Worm (Caenorhabditis elegans) whole organism, young adult: ENCODE data around the gene phat-4.
A peak's percentile ranks its signal among the peaks of the same experiment; 100 is the strongest.

ENCODE experiments used
- B0035.1 ChIP-seq: sonication (generic microtip); optimal IDR thresholded peaks from 2 replicates; lab custom pipeline; 2016; ENCODE audit warnings: missing genetic modification characterization, mild to moderate bottlenecking, missing compliant biosample characterization, missing genotype, missing genetic modification reagents
- B0261.1 ChIP-seq: sonication (generic microtip); optimal IDR thresholded peaks from 2 replicates; lab custom pipeline; 2016; ENCODE audit warnings: mild to moderate bottlenecking, missing genetic modification characterization, moderate library complexity, missing compliant biosample characterization
- B0336.3 ChIP-seq: fragments of 200-800 bp; sonication (Bioruptor generic); IDR thresholded peaks from 2 replicates; pipeline ENCODE4 v1.3.6; 2022; ENCODE audit warnings: missing genetic modification characterization, missing compliant biosample characterization
- F33H1.4 ChIP-seq: fragments of 200-800 bp; sonication (Bioruptor generic); IDR thresholded peaks from 2 replicates; pipeline ENCODE4 v1.3.6; 2022; ENCODE audit warnings: missing genetic modification reagents, missing genetic modification characterization, missing compliant biosample characterization
- F49E8.2 ChIP-seq: sonication (generic microtip); optimal IDR thresholded peaks from 3 replicates; lab custom pipeline; 2017; ENCODE audit warnings: missing genetic modification characterization, mild to moderate bottlenecking, missing compliant biosample characterization, antibody characterized with exemption, moderate library complexity; ENCODE audit not compliant: insufficient read depth
- F52B5.7 ChIP-seq: sonication (generic microtip); optimal IDR thresholded peaks from 2 replicates; lab custom pipeline; 2016; ENCODE audit warnings: mild to moderate bottlenecking, missing genetic modification characterization, missing compliant biosample characterization
- F57A8.1 ChIP-seq: fragments of 200-800 bp; sonication (Bioruptor generic); optimal IDR thresholded peaks from 2 replicates; lab custom pipeline; 2018; ENCODE audit warnings: mild to moderate bottlenecking, missing genetic modification characterization, moderate library complexity, missing compliant biosample characterization
- F57C9.4 ChIP-seq: sonication (generic microtip); optimal IDR thresholded peaks from 2 replicates; lab custom pipeline; 2017; ENCODE audit warnings: mild to moderate bottlenecking, missing genetic modification characterization, missing compliant biosample characterization
- Y53G8AR.9 ChIP-seq: fragments of 200-800 bp; sonication (Bioruptor generic); conservative IDR thresholded peaks from 2 replicates; pipeline ENCODE4 v1.3.6; 2022; ENCODE audit warnings: missing genetic modification reagents, missing genetic modification characterization, missing compliant biosample characterization
- Y67H2A.10 ChIP-seq: fragments of 200-800 bp; sonication (Bioruptor generic); conservative IDR thresholded peaks from 2 replicates; pipeline ENCODE4 v1.3.6; 2022; ENCODE audit warnings: missing genetic modification reagents, missing genetic modification characterization, missing compliant biosample characterization
- ZK185.1 ChIP-seq: sonication (generic microtip); optimal IDR thresholded peaks from 2 replicates; lab custom pipeline; 2016; ENCODE audit warnings: mild to moderate bottlenecking, missing genetic modification characterization, missing compliant biosample characterization; ENCODE audit not compliant: poor library complexity, severe bottlenecking
- aptf-2 ChIP-seq: fragments of 200-800 bp; sonication (Bioruptor generic); conservative IDR thresholded peaks from 2 replicates; pipeline ENCODE4 v1.3.6; 2022; ENCODE audit warnings: missing genetic modification reagents, missing genetic modification characterization, missing compliant biosample characterization
- atf-7 ChIP-seq: sonication (generic microtip); optimal IDR thresholded peaks from 2 replicates; lab custom pipeline; 2017; ENCODE audit warnings: mild to moderate bottlenecking, missing genetic modification characterization, missing compliant biosample characterization
- attf-5 ChIP-seq: fragments of 200-800 bp; sonication (Bioruptor generic); optimal IDR thresholded peaks from 2 replicates; lab custom pipeline; 2018; ENCODE audit warnings: mild to moderate bottlenecking, missing genetic modification characterization, missing compliant biosample characterization
- bed-2 ChIP-seq: fragments of 200-800 bp; sonication (Bioruptor generic); IDR thresholded peaks from 2 replicates; pipeline ENCODE4 v1.3.6; 2022; ENCODE audit warnings: missing genetic modification reagents, missing genetic modification characterization, missing compliant biosample characterization
- ceh-27 ChIP-seq: fragments of 200-800 bp; sonication (Bioruptor generic); optimal IDR thresholded peaks from 2 replicates; lab custom pipeline; 2018; ENCODE audit warnings: mild to moderate bottlenecking, missing genetic modification characterization, moderate library complexity, missing compliant biosample characterization
- ceh-79 ChIP-seq: sonication (generic microtip); optimal IDR thresholded peaks from 2 replicates; lab custom pipeline; 2017; ENCODE audit warnings: mild to moderate bottlenecking, missing genetic modification characterization, missing compliant biosample characterization
- dpl-1 ChIP-seq: fragments of 150-350 bp; optimal IDR thresholded peaks from 2 replicates; lab custom pipeline; 2014; ENCODE audit warnings: missing biosample characterization, missing genetic modification reagents, missing genetic modification characterization
- egl-18 ChIP-seq: fragments of 200-800 bp; sonication (Bioruptor generic); IDR thresholded peaks from 2 replicates; pipeline ENCODE4 v1.3.6; 2022; ENCODE audit warnings: missing genetic modification reagents, missing genetic modification characterization, missing compliant biosample characterization
- ekl-4 ChIP-seq: fragments of 200-800 bp; sonication (Bioruptor generic); IDR thresholded peaks from 2 replicates; pipeline ENCODE4 v1.3.6; 2022; ENCODE audit warnings: missing genetic modification reagents, missing genetic modification characterization, missing compliant biosample characterization
- ets-4 ChIP-seq: fragments of 200-800 bp; sonication (Bioruptor generic); optimal IDR thresholded peaks from 2 replicates; lab custom pipeline; 2018; ENCODE audit warnings: mild to moderate bottlenecking, missing genetic modification characterization, missing compliant biosample characterization
- fkh-3 ChIP-seq: sonication (generic microtip); optimal IDR thresholded peaks from 2 replicates; lab custom pipeline; 2016; ENCODE audit warnings: mild to moderate bottlenecking, missing genetic modification characterization, missing compliant biosample characterization
- hmg-1.2 ChIP-seq: fragments of 200-800 bp; sonication (Bioruptor generic); IDR thresholded peaks from 2 replicates; pipeline ENCODE4 v1.3.6; 2022; ENCODE audit warnings: missing genetic modification reagents, missing genetic modification characterization, missing compliant biosample characterization
- hrde-1 ChIP-seq: sonication (generic microtip); optimal IDR thresholded peaks from 2 replicates; lab custom pipeline; 2016; ENCODE audit warnings: missing genetic modification characterization, mild to moderate bottlenecking, missing compliant biosample characterization, moderate library complexity, missing genotype, missing genetic modification reagents, borderline replicate concordance
- hsf-1 ChIP-seq: fragments of 200-800 bp; sonication (Bioruptor generic); IDR thresholded peaks from 2 replicates; pipeline ENCODE4 v1.3.6; 2022; ENCODE audit warnings: missing genetic modification reagents, missing genetic modification characterization, missing compliant biosample characterization
- lag-1 ChIP-seq: fragments of 200-800 bp; sonication (Bioruptor generic); IDR thresholded peaks from 2 replicates; pipeline ENCODE4 v1.3.6; 2022; ENCODE audit warnings: missing genetic modification reagents, missing genetic modification characterization, missing compliant biosample characterization
- let-607 ChIP-seq, 2 experiments: fragments of 200-800 bp in 1 of 2; sonication (Bioruptor generic) in 1 of 2; sonication (generic microtip) in 1 of 2; optimal IDR thresholded peaks; 2 replicates each; lab custom pipeline; 2016 to 2018; ENCODE audit warnings: mild to moderate bottlenecking in 2 of 2, missing compliant biosample characterization in 2 of 2, missing genetic modification characterization in 2 of 2, moderate library complexity in 2 of 2, missing genotype in 1 of 2
- lir-1 ChIP-seq: fragments of 200-800 bp; sonication (Bioruptor generic); conservative IDR thresholded peaks from 2 replicates; pipeline ENCODE4 v1.3.6; 2022; ENCODE audit warnings: missing genetic modification reagents, missing genetic modification characterization, missing compliant biosample characterization
- lsl-1 ChIP-seq: fragments of 200-800 bp; sonication (Bioruptor generic); optimal IDR thresholded peaks from 2 replicates; lab custom pipeline; 2018; ENCODE audit warnings: mild to moderate bottlenecking, missing genetic modification characterization, moderate library complexity, missing compliant biosample characterization
- madf-3 ChIP-seq: fragments of 200-800 bp; sonication (Bioruptor generic); IDR thresholded peaks from 2 replicates; pipeline ENCODE4 v1.3.6; 2022; ENCODE audit warnings: missing genetic modification reagents, missing genetic modification characterization, missing compliant biosample characterization
- nfya-1 ChIP-seq: sonication (generic microtip); optimal IDR thresholded peaks from 2 replicates; lab custom pipeline; 2017; ENCODE audit warnings: antibody characterized with exemption, missing compliant biosample characterization, missing genetic modification characterization, borderline replicate concordance; ENCODE audit not compliant: insufficient read depth
- nfya-2 ChIP-seq: fragments of 200-800 bp; sonication (Bioruptor generic); IDR thresholded peaks from 2 replicates; pipeline ENCODE4 v1.3.6; 2022; ENCODE audit warnings: missing genetic modification reagents, missing genetic modification characterization, missing compliant biosample characterization
- nfyb-1 ChIP-seq: fragments of 200-800 bp; sonication (Bioruptor generic); IDR thresholded peaks from 2 replicates; pipeline ENCODE4 v1.3.6; 2022; ENCODE audit warnings: missing genetic modification reagents, missing genetic modification characterization, missing compliant biosample characterization
- snpc-1.1 ChIP-seq: sonication (generic microtip); optimal IDR thresholded peaks from 2 replicates; lab custom pipeline; 2017; ENCODE audit warnings: missing genetic modification characterization, mild to moderate bottlenecking, missing compliant biosample characterization, antibody characterized with exemption, moderate library complexity, missing genotype, missing genetic modification reagents; ENCODE audit not compliant: insufficient read depth
- snpc-3.4 ChIP-seq: sonication (generic microtip); optimal IDR thresholded peaks from 2 replicates; lab custom pipeline; 2017; ENCODE audit warnings: missing genetic modification characterization, mild to moderate bottlenecking, missing compliant biosample characterization, antibody characterized with exemption, moderate library complexity, missing genotype, missing genetic modification reagents
- snpc-4 ChIP-seq, 5 experiments: fragments of 150-350 bp in 1 of 5; sonication (generic microtip) in 4 of 5; optimal IDR thresholded peaks; 2 replicates each; lab custom pipeline; 2014 to 2018; ENCODE audit warnings: missing genetic modification characterization in 5 of 5, missing biosample characterization in 3 of 5, antibody characterized with exemption in 2 of 5, mild to moderate bottlenecking in 2 of 5, missing compliant biosample characterization in 2 of 5, missing genotype in 2 of 5, moderate library complexity in 2 of 5, missing genetic modification reagents in 1 of 5
- somi-1 ChIP-seq: fragments of 200-800 bp; sonication (Bioruptor generic); optimal IDR thresholded peaks from 2 replicates; lab custom pipeline; 2018; ENCODE audit warnings: mild to moderate bottlenecking, missing genetic modification characterization, missing compliant biosample characterization
- tbx-9 ChIP-seq: sonication (generic microtip); optimal IDR thresholded peaks from 2 replicates; lab custom pipeline; 2016; ENCODE audit warnings: borderline replicate concordance, missing genetic modification characterization, inconsistent platforms, missing compliant biosample characterization
- unc-62 ChIP-seq: fragments of 150-350 bp; optimal IDR thresholded peaks from 2 replicates; lab custom pipeline; 2014; ENCODE audit warnings: missing biosample characterization, missing genetic modification reagents, missing genetic modification characterization
- xnd-1 ChIP-seq: sonication (generic microtip); optimal IDR thresholded peaks from 2 replicates; lab custom pipeline; 2016; ENCODE audit warnings: missing genotype, missing genetic modification reagents, missing genetic modification characterization, missing compliant biosample characterization
- ztf-25 ChIP-seq: fragments of 200-800 bp; sonication (Bioruptor generic); IDR thresholded peaks from 2 replicates; pipeline ENCODE4 v1.3.6; 2022; ENCODE audit warnings: missing genetic modification reagents, missing genetic modification characterization, missing compliant biosample characterization
- ztf-26 ChIP-seq: sonication (generic microtip); optimal IDR thresholded peaks from 2 replicates; lab custom pipeline; 2017; ENCODE audit warnings: missing genetic modification characterization, missing compliant biosample characterization
- ztf-28 ChIP-seq: fragments of 200-800 bp; sonication (Bioruptor generic); IDR thresholded peaks from 2 replicates; pipeline ENCODE4 v1.3.6; 2022; ENCODE audit warnings: missing genetic modification reagents, missing genetic modification characterization, missing compliant biosample characterization

Gene phat-4

DNA sequence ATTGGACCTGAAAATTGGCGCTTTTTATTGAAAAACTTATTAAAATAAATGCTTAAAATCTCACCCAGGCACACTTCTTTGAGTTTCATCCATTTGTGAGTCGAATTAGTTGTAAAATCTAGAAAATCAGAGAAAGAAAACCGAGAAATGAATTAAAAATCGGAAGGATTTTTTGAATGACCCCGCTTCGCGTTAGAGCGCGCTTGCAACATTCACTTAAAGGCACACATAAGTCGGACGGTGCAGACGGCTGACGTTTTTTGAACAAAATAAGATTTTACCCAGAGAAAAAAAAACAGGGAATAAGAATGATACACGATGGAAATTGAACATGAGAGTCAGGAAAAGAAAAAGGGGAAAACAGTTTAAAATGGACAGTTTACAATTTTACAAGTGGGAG lies 40.0 kb downstream of the phat-4 start (continued):
- TF ChIP-seq F33H1.4 (GFP tag; lab: Robert Waterston, UW) (peak; percentile 41; the same call in 1 of the 2 replicates), snpc-3.4 (peak; percentile 8), dpl-1 (GFP tag; lab: Kevin White, UChicago) (peak; percentile 2), egl-18 (GFP tag; lab: Robert Waterston, UW) (no peak), hmg-1.2 (GFP tag; lab: Robert Waterston, UW) (peak; percentile 20; the same call in 1 of the 2 replicates), xnd-1 (tag; lab: Kevin White, UChicago) (no peak)

DNA sequence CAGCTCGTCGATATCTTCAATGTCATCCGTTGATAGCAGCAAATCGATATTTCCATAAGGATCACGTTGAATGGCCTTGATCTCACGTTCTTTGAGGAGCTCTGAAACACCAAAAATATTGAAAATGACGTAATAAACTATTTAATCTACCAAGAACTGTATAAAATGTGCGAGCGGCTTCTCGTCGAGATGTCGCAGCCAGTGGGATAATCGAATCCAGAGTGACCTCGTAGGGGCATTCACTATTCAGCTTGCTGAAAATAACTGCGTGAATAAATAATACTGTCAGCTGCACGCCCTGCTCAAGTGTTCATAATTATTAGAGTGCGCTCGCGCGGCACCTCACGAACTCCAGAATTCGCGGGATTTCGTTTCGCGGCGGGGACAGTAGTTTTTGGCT lies 40.4 kb downstream of the phat-4 start, which contains the start of gene Y45G5AM.7:
Gene Y45G5AM.7 (minus strand): TSS at position 101 of the 400 bp plus-strand sequence.
- TF ChIP-seq ztf-26 (tag; lab: Kevin White, UChicago) (no peak), Y53G8AR.9 (no peak), ceh-27 (GFP tag; lab: Kevin White, UChicago) (no peak), hsf-1 (no peak), tbx-9 (tag; lab: Kevin White, UChicago) (no peak), Y67H2A.10 (GFP tag; lab: Robert Waterston, UW) (no peak), lag-1 (GFP tag; lab: Robert Waterston, UW) (no peak), lir-1 (GFP tag; lab: Robert Waterston, UW) (no peak), ZK185.1 (tag; lab: Kevin White, UChicago) (no peak), nfya-1 (tag; lab: Kevin White, UChicago) (no peak), ets-4 (GFP tag; lab: Kevin White, UChicago) (no peak), dpl-1 (GFP tag; lab: Kevin White, UChicago) (no peak), let-607 (tag; optimal IDR thresholded peaks at IDR 0.05; lab: Kevin White, UChicago) (no peak), snpc-4 (GFP tag; optimal IDR thresholded peaks at IDR 0.05; lab: Kevin White, UChicago) (no peak), snpc-4 (tag; optimal IDR thresholded peaks at IDR 0.05; lab: Kevin White, UChicago) (no peak), ztf-25 (no peak)
- TF ChIP-seq, all 124 proteins: peak for 0

DNA sequence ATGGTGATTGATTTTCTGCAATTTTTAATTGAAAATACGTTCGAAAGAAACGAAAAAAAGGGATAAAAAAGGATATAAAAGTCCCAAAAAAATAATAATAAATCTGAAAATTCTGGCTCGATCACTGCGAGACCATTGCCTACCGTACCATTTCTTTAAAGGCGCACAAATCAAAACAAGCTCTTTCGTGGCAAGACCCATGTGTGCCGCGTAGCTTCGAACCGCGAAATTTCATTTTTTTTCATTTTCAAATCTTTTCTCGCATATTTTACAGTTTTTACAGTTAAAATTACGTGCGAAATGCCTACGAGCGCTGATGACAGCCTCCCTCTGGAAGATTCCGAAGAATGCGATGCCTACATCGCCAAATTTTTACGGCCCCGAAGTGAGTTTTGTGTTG lies 45.9 kb downstream of the phat-4 start, which contains the start of the genes coh-4 and pid-5:
Gene coh-4 (minus strand): TSS at position 17 of the 400 bp plus-strand sequence.
Gene pid-5 (plus strand): TSS at position 259 of the 400 bp plus-strand sequence.
- TF ChIP-seq attf-5 (GFP tag; lab: Kevin White, UChicago) (no peak), fkh-3 (no peak), aptf-2 (no peak), nfyb-1 (peak; percentile 63), F49E8.2 (peak; percentile 83), Y53G8AR.9 (peak; percentile 79), unc-62 (no peak), madf-3 (GFP tag; lab: Robert Waterston, UW) (0 out of 2 replicates have a peak, but pooled peaks have one; percentile 70), atf-7 (tag; lab: Kevin White, UChicago) (no peak), ztf-28 (GFP tag; lab: Robert Waterston, UW) (peak; percentile 68; the same call in 1 of the 2 replicates), egl-18 (GFP tag; lab: Robert Waterston, UW) (no peak), ztf-26 (tag; lab: Kevin White, UChicago) (no peak), F57A8.1 (GFP tag; lab: Kevin White, UChicago) (no peak), bed-2 (GFP tag; lab: Robert Waterston, UW) (no peak), lsl-1 (GFP tag; lab: Kevin White, UChicago) (peak; percentile 99), B0035.1 (no peak), ZK185.1 (tag; lab: Kevin White, UChicago) (no peak), nfya-2 (GFP tag; lab: Robert Waterston, UW) (no peak), F52B5.7 (no peak), B0261.1 (tag; lab: Kevin White, UChicago) (no peak), F57C9.4 (no peak), somi-1 (GFP tag; lab: Kevin White, UChicago) (no peak), ekl-4 (peak; percentile 61), ceh-79 (tag; lab: Kevin White, UChicago) (no peak), let-607 (tag; optimal IDR thresholded peaks at IDR 0.05; lab: Kevin White, UChicago) (no peak), snpc-1.1 (tag; lab: Kevin White, UChicago) (peak; percentile 58), B0336.3 (GFP tag; lab: Robert Waterston, UW) (peak; percentile 74), hrde-1 (tag; lab: Kevin White, UChicago) (peak; percentile 22)
